Fruit fly (Drosophila melanogaster) whole organism, prepupa: ENCODE measurements around the gene RpL17.

Experiments
- Blimp-1 ChIP-seq: fragments of 200-800 bp; sonication (Bioruptor generic); optimal IDR thresholded peaks from 3 replicates; lab custom pipeline; 2017; ENCODE audit warnings: missing biosample characterization, missing genetic modification characterization, mild to moderate bottlenecking, moderate library complexity, missing genetic modification reagents
- CG10631 ChIP-seq: fragments of 200-800 bp; sonication (Bioruptor generic); optimal IDR thresholded peaks from 2 replicates; lab custom pipeline; 2016; ENCODE audit warnings: missing biosample characterization, missing genetic modification characterization
- CG10669 ChIP-seq: fragments of 200-800 bp; sonication (Bioruptor generic); optimal IDR thresholded peaks from 3 replicates; lab custom pipeline; 2018; ENCODE audit warnings: missing biosample characterization, mild to moderate bottlenecking, missing genetic modification characterization, moderate library complexity
- CG34406 ChIP-seq: fragments of 200-800 bp; sonication (Bioruptor generic); optimal IDR thresholded peaks from 3 replicates; lab custom pipeline; 2016; ENCODE audit warnings: missing biosample characterization, missing genetic modification characterization
- CG3919 ChIP-seq: fragments of 200-800 bp; sonication (Bioruptor generic); optimal IDR thresholded peaks from 3 replicates; lab custom pipeline; 2016; ENCODE audit warnings: missing biosample characterization, missing genetic modification characterization
- CG4318 ChIP-seq: fragments of 200-800 bp; sonication (Bioruptor generic); optimal IDR thresholded peaks from 3 replicates; lab custom pipeline; 2017; ENCODE audit warnings: missing biosample characterization, mild to moderate bottlenecking, missing genetic modification characterization
- CG6808 ChIP-seq: fragments of 200-800 bp; sonication (Bioruptor generic); optimal IDR thresholded peaks from 3 replicates; lab custom pipeline; 2017; ENCODE audit warnings: missing biosample characterization, missing genetic modification characterization, mild to moderate bottlenecking, moderate library complexity, missing genetic modification reagents
- CG6854 ChIP-seq: fragments of 200-800 bp; sonication (Bioruptor generic); optimal IDR thresholded peaks from 2 replicates; lab custom pipeline; 2017; ENCODE audit warnings: missing biosample characterization, mild to moderate bottlenecking, missing genetic modification characterization
- Ets96B ChIP-seq: fragments of 200-800 bp; optimal IDR thresholded peaks from 2 replicates; lab custom pipeline; 2019; ENCODE audit warnings: missing biosample characterization, mild to moderate bottlenecking, missing genetic modification characterization, moderate library complexity
- Hr38 ChIP-seq: sonication (Bioruptor generic); optimal IDR thresholded peaks from 2 replicates; lab custom pipeline; 2016; ENCODE audit warnings: missing biosample characterization, missing genetic modification characterization
- Hr4 ChIP-seq: fragments of 200-800 bp; sonication (Bioruptor generic); optimal IDR thresholded peaks from 3 replicates; lab custom pipeline; 2016; ENCODE audit warnings: missing biosample characterization, missing genetic modification characterization
- Sox102F ChIP-seq: fragments of 200-800 bp; sonication (Bioruptor generic); optimal IDR thresholded peaks from 2 replicates; lab custom pipeline; 2016; ENCODE audit warnings: missing biosample characterization, mild to moderate bottlenecking, missing genetic modification characterization
- ss ChIP-seq, 2 experiments: fragments of 200-800 bp; sonication (Bioruptor generic); optimal IDR thresholded peaks; 2 replicates in 1 of 2; 3 replicates in 1 of 2; lab custom pipeline; 2017 to 2018; ENCODE audit warnings: mild to moderate bottlenecking in 2 of 2, missing biosample characterization in 2 of 2, missing genetic modification characterization in 2 of 2, moderate library complexity in 1 of 2

- TF ChIP-seq CG10631 (GFP tag; lab: Kevin White, UChicago) (no peak), CG6854 (GFP tag; lab: Kevin White, UChicago) (no peak), ss (GFP tag; optimal IDR thresholded peaks at IDR 0.05; lab: Kevin White, UChicago) (no peak), Hr38 (no peak), CG3919 (no peak), CG4318 (GFP tag; lab: Kevin White, UChicago) (no peak), CG34406 (GFP tag; lab: Kevin White, UChicago) (no peak), CG10669 (no peak), Blimp-1 (GFP tag; lab: Kevin White, UChicago) (no peak), Hr4 (GFP tag; lab: Kevin White, UChicago) (no peak), CG6808 (GFP tag; lab: Kevin White, UChicago) (no peak), Sox102F (GFP tag; lab: Kevin White, UChicago) (no peak), Ets96B (no peak)
Measured at dm6 chrX:6792891-6793290, 48.9 kb upstream of the RpL17 start.
